Worm (Caenorhabditis elegans) whole organism, young adult: Measurements from ENCODE around the gene D1086.9.

Source experiments
- C06A6.2 ChIP-seq: fragments of 200-800 bp; sonication (Bioruptor generic); conservative IDR thresholded peaks from 2 replicates; pipeline ENCODE4 v1.3.6; 2022; ENCODE audit warnings: missing genetic modification characterization, missing compliant biosample characterization
- F33H1.4 ChIP-seq: fragments of 200-800 bp; sonication (Bioruptor generic); IDR thresholded peaks from 2 replicates; pipeline ENCODE4 v1.3.6; 2022; ENCODE audit warnings: missing genetic modification reagents, missing genetic modification characterization, missing compliant biosample characterization
- F37B4.10 ChIP-seq: fragments of 200-800 bp; sonication (Bioruptor generic); IDR thresholded peaks from 2 replicates; pipeline ENCODE4 v1.3.6; 2022; ENCODE audit warnings: missing genetic modification characterization, missing compliant biosample characterization
- F49E8.2 ChIP-seq: sonication (generic microtip); optimal IDR thresholded peaks from 3 replicates; lab custom pipeline; 2017; ENCODE audit warnings: missing genetic modification characterization, mild to moderate bottlenecking, missing compliant biosample characterization, antibody characterized with exemption, moderate library complexity; ENCODE audit not compliant: insufficient read depth
- F55B11.4 ChIP-seq: sonication (generic microtip); optimal IDR thresholded peaks from 2 replicates; lab custom pipeline; 2016; ENCODE audit warnings: missing compliant biosample characterization, missing genetic modification characterization, borderline replicate concordance; ENCODE audit not compliant: insufficient read depth
- K11D2.4 ChIP-seq: fragments of 200-800 bp; sonication (Bioruptor generic); IDR thresholded peaks from 2 replicates; pipeline ENCODE4 v1.3.6; 2022; ENCODE audit warnings: missing genetic modification reagents, missing genetic modification characterization, missing compliant biosample characterization
- K12H6.12 ChIP-seq: fragments of 200-800 bp; sonication (Bioruptor generic); optimal IDR thresholded peaks from 2 replicates; lab custom pipeline; 2018; ENCODE audit warnings: mild to moderate bottlenecking, missing genetic modification characterization, missing compliant biosample characterization
- T26A5.8 ChIP-seq: sonication (generic microtip); optimal IDR thresholded peaks from 2 replicates; lab custom pipeline; 2016; ENCODE audit warnings: missing genetic modification characterization, missing compliant biosample characterization
- atf-7 ChIP-seq: sonication (generic microtip); optimal IDR thresholded peaks from 2 replicates; lab custom pipeline; 2017; ENCODE audit warnings: mild to moderate bottlenecking, missing genetic modification characterization, missing compliant biosample characterization
- ccch-3 ChIP-seq: fragments of 200-800 bp; sonication (Bioruptor generic); optimal IDR thresholded peaks from 2 replicates; lab custom pipeline; 2018; ENCODE audit warnings: mild to moderate bottlenecking, missing genetic modification characterization, missing compliant biosample characterization
- cebp-1 ChIP-seq, 2 experiments: fragments of 200-800 bp in 1 of 2; sonication (Bioruptor generic) in 1 of 2; sonication (generic microtip) in 1 of 2; IDR thresholded peaks in 1 of 2; optimal IDR thresholded peaks in 1 of 2; 2 replicates each; pipeline versions ENCODE4 v1.3.6 to Lab custom; 2017 to 2022; ENCODE audit warnings: missing compliant biosample characterization in 2 of 2, missing genetic modification characterization in 2 of 2, mild to moderate bottlenecking in 1 of 2, missing genetic modification reagents in 1 of 2, moderate library complexity in 1 of 2
- ceh-100 ChIP-seq: fragments of 200-800 bp; sonication (Bioruptor generic); IDR thresholded peaks from 2 replicates; pipeline ENCODE4 v1.3.6; 2022; ENCODE audit warnings: missing genetic modification reagents, missing genetic modification characterization, missing compliant biosample characterization
- die-1 ChIP-seq: sonication (generic microtip); optimal IDR thresholded peaks from 2 replicates; lab custom pipeline; 2016; ENCODE audit warnings: missing genotype, mild to moderate bottlenecking, missing genetic modification characterization, missing compliant biosample characterization
- dox-1 ChIP-seq: fragments of 200-800 bp; sonication (Bioruptor generic); IDR thresholded peaks from 2 replicates; pipeline ENCODE4 v1.3.6; 2022; ENCODE audit warnings: missing genetic modification reagents, missing genetic modification characterization, missing compliant biosample characterization
- dpff-1 ChIP-seq: sonication (generic microtip); optimal IDR thresholded peaks from 2 replicates; lab custom pipeline; 2017; ENCODE audit warnings: mild to moderate bottlenecking, missing genetic modification characterization, missing compliant biosample characterization
- egl-18 ChIP-seq: fragments of 200-800 bp; sonication (Bioruptor generic); IDR thresholded peaks from 2 replicates; pipeline ENCODE4 v1.3.6; 2022; ENCODE audit warnings: missing genetic modification reagents, missing genetic modification characterization, missing compliant biosample characterization
- egrh-3 ChIP-seq: fragments of 200-800 bp; sonication (Bioruptor generic); IDR thresholded peaks from 2 replicates; pipeline ENCODE4 v1.3.6; 2022; ENCODE audit warnings: missing genetic modification reagents, missing genetic modification characterization, missing compliant biosample characterization
- ekl-4 ChIP-seq: fragments of 200-800 bp; sonication (Bioruptor generic); IDR thresholded peaks from 2 replicates; pipeline ENCODE4 v1.3.6; 2022; ENCODE audit warnings: missing genetic modification reagents, missing genetic modification characterization, missing compliant biosample characterization
- gei-17 ChIP-seq: fragments of 200-800 bp; sonication (Bioruptor generic); optimal IDR thresholded peaks from 2 replicates; lab custom pipeline; 2018; ENCODE audit warnings: mild to moderate bottlenecking, missing genetic modification characterization, missing compliant biosample characterization
- him-1 ChIP-seq: sonication (generic microtip); optimal IDR thresholded peaks from 2 replicates; lab custom pipeline; 2016; ENCODE audit warnings: missing genotype, missing genetic modification reagents, missing genetic modification characterization, missing compliant biosample characterization
- hmg-1.2 ChIP-seq: fragments of 200-800 bp; sonication (Bioruptor generic); IDR thresholded peaks from 2 replicates; pipeline ENCODE4 v1.3.6; 2022; ENCODE audit warnings: missing genetic modification reagents, missing genetic modification characterization, missing compliant biosample characterization
- hsf-1 ChIP-seq: fragments of 200-800 bp; sonication (Bioruptor generic); IDR thresholded peaks from 2 replicates; pipeline ENCODE4 v1.3.6; 2022; ENCODE audit warnings: missing genetic modification reagents, missing genetic modification characterization, missing compliant biosample characterization
- let-526 ChIP-seq: fragments of 200-800 bp; sonication (Bioruptor generic); IDR thresholded peaks from 2 replicates; pipeline ENCODE4 v1.3.6; 2022; ENCODE audit warnings: missing genetic modification reagents, missing genetic modification characterization, missing compliant biosample characterization
- lin-26 ChIP-seq: fragments of 200-800 bp; sonication (Bioruptor generic); IDR thresholded peaks from 2 replicates; pipeline ENCODE4 v1.3.6; 2022; ENCODE audit warnings: missing genetic modification reagents, missing genetic modification characterization, missing compliant biosample characterization
- lin-35 ChIP-seq, 3 experiments: fragments of 150-350 bp in 2 of 3; sonication (generic microtip) in 1 of 3; optimal IDR thresholded peaks; 2 replicates each; lab custom pipeline; 2014 to 2018; ENCODE audit warnings: missing biosample characterization in 3 of 3, missing genetic modification characterization in 3 of 3, missing genetic modification reagents in 3 of 3
- lin-40 ChIP-seq: sonication (generic microtip); optimal IDR thresholded peaks from 2 replicates; lab custom pipeline; 2016; ENCODE audit warnings: missing genetic modification characterization, mild to moderate bottlenecking, missing compliant biosample characterization, missing genotype, missing genetic modification reagents
- madf-6 ChIP-seq: fragments of 200-800 bp; sonication (Bioruptor generic); IDR thresholded peaks from 2 replicates; pipeline ENCODE4 v1.3.6; 2022; ENCODE audit warnings: missing genetic modification reagents, missing genetic modification characterization, missing compliant biosample characterization
- madf-8 ChIP-seq: fragments of 200-800 bp; sonication (Bioruptor generic); conservative IDR thresholded peaks from 2 replicates; pipeline ENCODE4 v1.3.6; 2022; ENCODE audit warnings: missing genetic modification reagents, missing genetic modification characterization, missing compliant biosample characterization
- mcd-1 ChIP-seq: fragments of 200-800 bp; sonication (Bioruptor generic); IDR thresholded peaks from 2 replicates; pipeline ENCODE4 v1.3.6; 2022; ENCODE audit warnings: missing genetic modification reagents, missing genetic modification characterization, missing compliant biosample characterization
- mxl-1 ChIP-seq: sonication (generic microtip); optimal IDR thresholded peaks from 2 replicates; lab custom pipeline; 2016; ENCODE audit warnings: missing genetic modification characterization, missing compliant biosample characterization
- nfya-2 ChIP-seq: fragments of 200-800 bp; sonication (Bioruptor generic); IDR thresholded peaks from 2 replicates; pipeline ENCODE4 v1.3.6; 2022; ENCODE audit warnings: missing genetic modification reagents, missing genetic modification characterization, missing compliant biosample characterization
- nfyb-1 ChIP-seq: fragments of 200-800 bp; sonication (Bioruptor generic); IDR thresholded peaks from 2 replicates; pipeline ENCODE4 v1.3.6; 2022; ENCODE audit warnings: missing genetic modification reagents, missing genetic modification characterization, missing compliant biosample characterization
- nhr-120 ChIP-seq: fragments of 200-800 bp; sonication (Bioruptor generic); IDR thresholded peaks from 2 replicates; pipeline ENCODE4 v1.3.6; 2022; ENCODE audit warnings: missing genetic modification characterization, missing compliant biosample characterization
- pha-4 ChIP-seq: fragments of 150-350 bp; sonication (generic microtip); optimal IDR thresholded peaks from 2 replicates; lab custom pipeline; 2014; ENCODE audit warnings: missing biosample characterization, missing genetic modification reagents, missing genetic modification characterization
- rec-8 ChIP-seq, 2 experiments: sonication (generic microtip); optimal IDR thresholded peaks; 2 replicates each; lab custom pipeline; 2016; ENCODE audit warnings: mild to moderate bottlenecking in 2 of 2, missing genetic modification characterization in 2 of 2, missing genetic modification reagents in 2 of 2, missing genotype in 2 of 2, missing biosample characterization in 1 of 2, missing compliant biosample characterization in 1 of 2, moderate library complexity in 1 of 2
- repo-1 ChIP-seq: sonication (generic microtip); optimal IDR thresholded peaks from 2 replicates; lab custom pipeline; 2017; ENCODE audit warnings: mild to moderate bottlenecking, missing genetic modification characterization, missing compliant biosample characterization
- rpc-1 ChIP-seq, 2 experiments: fragments of 150-350 bp in 1 of 2; sonication (generic microtip) in 1 of 2; optimal IDR thresholded peaks; 2 replicates each; lab custom pipeline; 2014 to 2018; ENCODE audit warnings: missing biosample characterization in 1 of 2, missing genetic modification characterization in 1 of 2, missing genetic modification reagents in 1 of 2, missing genotype in 1 of 2
- sdz-38 ChIP-seq: sonication (generic microtip); optimal IDR thresholded peaks from 2 replicates; lab custom pipeline; 2016; ENCODE audit warnings: missing genotype, missing genetic modification characterization, missing compliant biosample characterization
- snpc-4 ChIP-seq, 5 experiments: fragments of 150-350 bp in 1 of 5; sonication (generic microtip) in 4 of 5; optimal IDR thresholded peaks; 2 replicates each; lab custom pipeline; 2014 to 2018; ENCODE audit warnings: missing genetic modification characterization in 5 of 5, missing biosample characterization in 3 of 5, antibody characterized with exemption in 2 of 5, mild to moderate bottlenecking in 2 of 5, missing compliant biosample characterization in 2 of 5, missing genotype in 2 of 5, moderate library complexity in 2 of 5, missing genetic modification reagents in 1 of 5
- zim-3 ChIP-seq: sonication (generic microtip); optimal IDR thresholded peaks from 2 replicates; lab custom pipeline; 2017; ENCODE audit warnings: mild to moderate bottlenecking, missing genetic modification characterization, moderate library complexity, missing compliant biosample characterization
- ztf-22 ChIP-seq: fragments of 200-800 bp; sonication (Bioruptor generic); optimal IDR thresholded peaks from 2 replicates; lab custom pipeline; 2018; ENCODE audit warnings: mild to moderate bottlenecking, missing genetic modification characterization, moderate library complexity, missing compliant biosample characterization
- ztf-25 ChIP-seq: fragments of 200-800 bp; sonication (Bioruptor generic); IDR thresholded peaks from 2 replicates; pipeline ENCODE4 v1.3.6; 2022; ENCODE audit warnings: missing genetic modification reagents, missing genetic modification characterization, missing compliant biosample characterization
- ztf-3 ChIP-seq: fragments of 200-800 bp; sonication (Bioruptor generic); optimal IDR thresholded peaks from 2 replicates; lab custom pipeline; 2018; ENCODE audit warnings: mild to moderate bottlenecking, missing genetic modification characterization, missing compliant biosample characterization

Gene D1086.9

DNA sequence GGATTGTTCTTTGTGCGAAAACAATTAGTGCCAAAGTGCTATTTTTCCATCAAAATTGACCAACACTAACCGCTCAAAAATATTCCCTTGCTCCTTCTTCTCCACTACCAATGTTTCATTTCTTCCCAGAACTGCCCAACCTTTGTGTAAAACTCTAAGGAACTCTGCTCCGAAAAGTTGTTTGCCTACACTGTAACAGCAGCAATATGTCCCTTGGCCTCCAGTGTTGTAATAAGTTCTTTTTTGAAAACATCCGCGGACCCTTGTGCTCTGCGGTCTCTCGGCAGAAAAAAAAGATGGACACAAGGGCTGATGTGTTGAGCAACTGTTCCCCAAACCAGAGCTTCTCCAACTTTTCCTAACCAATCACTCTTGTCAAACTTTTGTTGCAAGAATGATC, 3.2 kb upstream of the D1086.9 start, which contains the start of gene D1086.12:
Gene D1086.12, plus strand, starts transcription at position 301 of the 400 bp plus-strand sequence.
- TF ChIP-seq C06A6.2 (GFP tag; lab: Robert Waterston, UW) (no peak), madf-6 (GFP tag; lab: Robert Waterston, UW) (no peak), snpc-4 (GFP tag; optimal IDR thresholded peaks at IDR 0.05; lab: Kevin White, UChicago) (no peak), snpc-4 (tag; optimal IDR thresholded peaks at IDR 0.05; lab: Kevin White, UChicago) (no peak), dpff-1 (tag; lab: Kevin White, UChicago) (no peak), F33H1.4 (GFP tag; lab: Robert Waterston, UW) (no peak), mcd-1 (no peak), lin-40 (tag; lab: Kevin White, UChicago) (no peak), zim-3 (tag; lab: Kevin White, UChicago) (no peak), repo-1 (tag; lab: Kevin White, UChicago) (no peak), nfya-2 (GFP tag; lab: Robert Waterston, UW) (no peak), T26A5.8 (tag; lab: Kevin White, UChicago) (no peak), hsf-1 (no peak)

DNA sequence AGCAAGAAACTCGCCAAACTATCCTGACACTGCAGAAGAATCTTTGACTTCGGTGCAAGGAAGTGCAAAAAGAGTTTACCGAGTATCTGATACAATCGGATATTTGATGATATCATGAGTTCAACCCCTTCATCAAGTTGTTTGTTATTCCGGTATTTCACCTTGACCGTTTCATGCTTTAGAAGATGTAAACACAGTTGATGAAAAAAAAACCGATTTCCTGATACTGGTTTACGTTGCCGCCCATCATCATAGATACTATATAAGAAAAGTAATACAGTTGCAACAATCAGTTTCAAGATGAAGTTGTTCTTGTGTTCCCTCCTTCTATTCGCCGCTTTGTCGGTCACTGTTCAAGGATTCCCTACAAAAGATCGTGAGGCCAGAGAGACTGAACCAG, 3.4 kb downstream of the D1086.9 start, which contains the start of gene H39E23.3:
Gene H39E23.3, plus strand, starts transcription at position 301 of the 400 bp plus-strand sequence.
- TF ChIP-seq gei-17 = no peak
- no peak for TF ChIP-seq him-1
- TF ChIP-seq F37B4.10 (GFP tag; lab: Robert Waterston, UW) = no peak
- TF ChIP-seq lin-26 = no peak
- TF ChIP-seq madf-8 (GFP tag; lab: Robert Waterston, UW) = no peak
- no peak for TF ChIP-seq atf-7
- TF ChIP-seq mcd-1 = no peak
- no peak for TF ChIP-seq rpc-1 (optimal IDR thresholded peaks at IDR 0.05; lab: Kevin White, UChicago)
- TF ChIP-seq rpc-1 (tag; optimal IDR thresholded peaks at IDR 0.05; lab: Kevin White, UChicago) = no peak
- no peak for TF ChIP-seq madf-6 (GFP tag; lab: Robert Waterston, UW)
- TF ChIP-seq ztf-22 = no peak
- no peak for TF ChIP-seq ceh-100 (GFP tag; lab: Robert Waterston, UW)
- TF ChIP-seq nfyb-1 (GFP tag; lab: Robert Waterston, UW) = no peak
- TF ChIP-seq rec-8 (tag; optimal IDR thresholded peaks at IDR 0.05; lab: Kevin White, UChicago) = no peak
- no peak for TF ChIP-seq ztf-3 (GFP tag; lab: Kevin White, UChicago)
- TF ChIP-seq F55B11.4 = no peak
- no peak for TF ChIP-seq ztf-25 (GFP tag; lab: Robert Waterston, UW)
- TF ChIP-seq nhr-120 (GFP tag; lab: Robert Waterston, UW) = no peak
- no peak for TF ChIP-seq mxl-1
- TF ChIP-seq, all 124 proteins: peak for 0

DNA sequence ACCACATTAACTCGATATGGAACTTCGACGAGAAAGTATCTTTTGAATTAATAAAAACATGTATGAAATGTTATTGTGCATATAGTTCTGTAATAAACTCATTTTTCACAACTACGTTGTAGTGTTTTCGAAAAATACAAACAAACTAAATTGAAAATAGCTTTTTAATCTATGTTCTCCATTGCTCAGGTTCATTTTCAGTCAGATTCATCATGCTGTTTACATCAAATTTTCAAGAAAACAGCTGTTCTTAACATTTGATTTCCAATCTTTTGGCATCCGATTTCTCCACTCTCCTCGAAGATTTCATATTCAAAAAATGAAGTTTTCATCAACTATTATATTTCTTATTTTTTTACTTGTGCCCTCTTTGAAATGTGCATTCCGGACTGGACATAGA, 6.0 kb downstream of the D1086.9 start, which contains the start of gene H39E23.2:
Gene H39E23.2, plus strand, starts transcription at position 301 of the 400 bp plus-strand sequence.
- no peak for TF ChIP-seq let-526
- no peak for TF ChIP-seq pha-4
- TF ChIP-seq egl-18 (GFP tag; lab: Robert Waterston, UW) = no peak
- no peak for TF ChIP-seq ekl-4 (GFP tag; lab: Robert Waterston, UW)
- TF ChIP-seq dpff-1 (tag; lab: Kevin White, UChicago) = no peak

DNA sequence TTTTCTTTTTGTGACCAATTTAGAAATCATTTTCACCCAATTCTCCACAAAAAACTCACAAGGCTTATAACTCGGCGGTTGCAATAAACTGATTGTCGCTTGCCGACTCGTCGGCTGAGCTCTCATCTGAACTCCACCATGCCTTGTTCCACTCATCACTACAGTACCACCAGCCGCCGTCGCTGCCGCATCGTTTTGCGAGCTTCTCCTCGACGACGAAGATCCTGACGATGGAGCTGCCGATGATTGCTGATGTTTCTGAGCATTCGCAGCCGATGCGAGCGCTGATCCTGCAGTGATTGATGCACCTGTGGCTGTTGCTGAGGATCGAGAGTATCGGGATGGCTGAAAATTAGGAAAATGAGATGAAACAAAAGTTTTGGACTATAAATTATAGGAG, 16.6 kb downstream of the D1086.9 start:
- TF ChIP-seq hmg-1.2 = no peak
- TF ChIP-seq madf-6 (GFP tag; lab: Robert Waterston, UW) = no peak
- no peak for TF ChIP-seq dox-1 (GFP tag; lab: Robert Waterston, UW)
- no peak for TF ChIP-seq F49E8.2 (tag; lab: Kevin White, UChicago)
- peak; percentile 24; the same call in 1 of the 2 replicates for TF ChIP-seq egrh-3 (GFP tag; lab: Robert Waterston, UW)
- no peak for TF ChIP-seq K12H6.12 (tag; lab: Kevin White, UChicago)
- TF ChIP-seq cebp-1 (GFP tag; IDR thresholded peaks at IDR 0.05; lab: Robert Waterston, UW) = no peak
- no peak for TF ChIP-seq cebp-1 (tag; optimal IDR thresholded peaks at IDR 0.05; lab: Kevin White, UChicago)
- TF ChIP-seq lin-35 (GFP tag; optimal IDR thresholded peaks at IDR 0.05; lab: Kevin White, UChicago) = no peak
- TF ChIP-seq K11D2.4 (GFP tag; lab: Robert Waterston, UW) = peak; percentile 26; the same call in 1 of the 2 replicates
- no peak for TF ChIP-seq rpc-1 (optimal IDR thresholded peaks at IDR 0.05; lab: Kevin White, UChicago)
- TF ChIP-seq rpc-1 (tag; optimal IDR thresholded peaks at IDR 0.05; lab: Kevin White, UChicago) = no peak
- TF ChIP-seq ccch-3 (GFP tag; lab: Kevin White, UChicago) = no peak
- no peak for TF ChIP-seq let-526
- no peak for TF ChIP-seq sdz-38 (tag; lab: Kevin White, UChicago)
- TF ChIP-seq die-1 (tag; lab: Kevin White, UChicago) = no peak
